Fruit fly (Drosophila melanogaster): ENCODE results near the gene dmt.

Gene dmt

dm6 chr3R:9759360-9760191, 48.6 kb downstream of the dmt start, which contains the start of gene Mpi (continued):
- TF ChIP-seq tap (tag; optimal IDR thresholded peaks at IDR 0.05), result no peak
- no peak for TF ChIP-seq Bteb2 (GFP tag; optimal IDR thresholded peaks at IDR 0.05)
- no peak for TF ChIP-seq org-1 (GFP tag; optimal IDR thresholded peaks at IDR 0.05)
- no peak for TF ChIP-seq E2f1 (GFP tag; IDR thresholded peaks at IDR 0.05)
- TF ChIP-seq CG14860 (GFP tag; IDR thresholded peaks at IDR 0.05; ENCODE audit: partially characterized antibody), result no peak
- no peak for TF ChIP-seq fd102C (GFP tag; optimal IDR thresholded peaks at IDR 0.05)
- TF ChIP-seq crp (GFP tag; optimal IDR thresholded peaks at IDR 0.05), result peak in 1 of 2 experiments; percentile 79
- TF ChIP-seq bowl (GFP tag; IDR thresholded peaks at IDR 0.05), result no peak
- TF ChIP-seq CG8359 (GFP tag; optimal IDR thresholded peaks at IDR 0.05; ENCODE audit: borderline replicate concordance), result peak; percentile 100
- TF ChIP-seq CG1024 (GFP tag; IDR thresholded peaks at IDR 0.05), result no peak
- no peak for TF ChIP-seq hb (GFP tag; IDR thresholded peaks at IDR 0.05; ENCODE audit: partially characterized antibody)
- no peak for TF ChIP-seq Sox100B (GFP tag; optimal IDR thresholded peaks at IDR 0.05)
- no peak for TF ChIP-seq pnt (GFP tag; optimal IDR thresholded peaks at IDR 0.05)
- TF ChIP-seq CG11560 (tag; IDR thresholded peaks at IDR 0.05), result no peak
- TF ChIP-seq CG32532 (GFP tag; IDR thresholded peaks at IDR 0.05), result peak; percentile 42
- TF ChIP-seq CG16815 (GFP tag; optimal IDR thresholded peaks at IDR 0.05), result no peak
- TF ChIP-seq BEAF-32 (GFP tag; optimal IDR thresholded peaks at IDR 0.05), result peak; percentile 67
- TF ChIP-seq bsh (GFP tag; optimal IDR thresholded peaks at IDR 0.05), result peak in 1 of 2 experiments; percentile 42
- TF ChIP-seq trh (GFP tag; optimal IDR thresholded peaks at IDR 0.05), result no peak
- TF ChIP-seq Hr3 (GFP tag; optimal IDR thresholded peaks at IDR 0.05), result peak; percentile 23
- no peak for TF ChIP-seq Hmr (GFP tag; optimal IDR thresholded peaks at IDR 0.05)
- TF ChIP-seq gt (GFP tag; IDR thresholded peaks at IDR 0.05), result no peak
- TF ChIP-seq CG9797 (GFP tag; optimal IDR thresholded peaks at IDR 0.05), result peak; percentile 6
- no peak for TF ChIP-seq ttk (GFP tag; IDR thresholded peaks at IDR 0.05)
- TF ChIP-seq slbo (GFP tag; IDR thresholded peaks at IDR 0.05), result peak; percentile 19; the same call in 1 of the 2 replicates
- TF ChIP-seq CG10979 (tag; optimal IDR thresholded peaks at IDR 0.05), result peak; percentile 44
- peak; percentile 51 for TF ChIP-seq phol (tag; optimal IDR thresholded peaks at IDR 0.05)
- TF ChIP-seq sna (GFP tag; IDR thresholded peaks at IDR 0.05; ENCODE audit: partially characterized antibody), result 0 out of 2 replicates have a peak, but pooled peaks have one; percentile 50
- TF ChIP-seq Chrac-16 (GFP tag; optimal IDR thresholded peaks at IDR 0.05), result peak; percentile 21
- no peak for TF ChIP-seq stc (GFP tag; IDR thresholded peaks at IDR 0.05)
- TF ChIP-seq CG17359 (tag; optimal IDR thresholded peaks at IDR 0.05), result peak; percentile 33
- no peak for TF ChIP-seq tin (GFP tag; optimal IDR thresholded peaks at IDR 0.05)
- TF ChIP-seq mirr (GFP tag; optimal IDR thresholded peaks at IDR 0.05), result no peak
- no peak for TF ChIP-seq HLHmδ (GFP tag; optimal IDR thresholded peaks at IDR 0.05)
- TF ChIP-seq lmd (GFP tag; IDR thresholded peaks at IDR 0.05), result peak; percentile 17; the same call in 1 of the 2 replicates
- TF ChIP-seq H15 (GFP tag; IDR thresholded peaks at IDR 0.05), result no peak
- TF ChIP-seq H2.0 (GFP tag; IDR thresholded peaks at IDR 0.05), result no peak
- TF ChIP-seq p53 (GFP tag; optimal IDR thresholded peaks at IDR 0.05), result no peak
- peak; percentile 58 for TF ChIP-seq trem (tag; optimal IDR thresholded peaks at IDR 0.05)
- peak; percentile 75 for TF ChIP-seq Med (GFP tag)
- no peak for TF ChIP-seq CG11696 (GFP tag; IDR thresholded peaks at IDR 0.05)
- no peak for TF ChIP-seq Blimp-1 (GFP tag; optimal IDR thresholded peaks at IDR 0.05)
- TF ChIP-seq vnd (GFP tag; IDR thresholded peaks at IDR 0.05; ENCODE audit: partially characterized antibody), result no peak
- no peak for TF ChIP-seq CG10431 (GFP tag; optimal IDR thresholded peaks at IDR 0.05)
- TF ChIP-seq CG10543 (GFP tag; optimal IDR thresholded peaks at IDR 0.05), result peak; percentile 25
- no peak for TF ChIP-seq grau (tag; optimal IDR thresholded peaks at IDR 0.05)
- no peak for TF ChIP-seq CG31365 (tag; optimal IDR thresholded peaks at IDR 0.05)
- TF ChIP-seq Doc2 (GFP tag; IDR thresholded peaks at IDR 0.05), result no peak
